Fruit fly (Drosophila melanogaster): ENCODE results near the gene Pgam5.

Gene Pgam5

DNA sequence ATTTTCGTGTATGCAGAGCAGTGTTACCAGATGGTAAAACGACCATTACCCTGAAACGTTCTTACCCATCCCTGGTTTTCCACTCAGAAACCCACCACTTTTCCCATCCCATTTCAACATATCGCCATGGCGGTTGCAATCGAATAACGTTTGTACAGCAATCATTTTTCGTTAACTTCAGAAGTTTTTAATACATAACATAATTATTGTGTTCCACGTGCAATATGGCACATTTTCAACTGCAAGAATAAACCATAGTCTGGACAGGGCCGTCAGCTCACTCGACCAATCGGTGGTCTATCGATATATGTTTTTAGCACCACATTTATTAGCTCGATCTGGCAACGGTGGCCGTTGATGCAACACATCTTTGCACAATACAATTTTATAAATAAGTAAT is 16.6 kb upstream of the Pgam5 start, which contains the start of the genes trr and mRpL16 (continued):
- TF ChIP-seq CG4404 (GFP tag; IDR thresholded peaks at IDR 0.05): peak; percentile 31; the same call in 1 of the 2 replicates
- TF ChIP-seq CG10431 (GFP tag; optimal IDR thresholded peaks at IDR 0.05): no peak
- no peak for TF ChIP-seq ind (GFP tag; optimal IDR thresholded peaks at IDR 0.05)
- TF ChIP-seq CG7556 (GFP tag; optimal IDR thresholded peaks at IDR 0.05): peak; percentile 4
- no peak; the same call in 2 of the 3 replicates for TF ChIP-seq CG11093 (GFP tag; IDR thresholded peaks at IDR 0.05)
- peak; percentile 19 for TF ChIP-seq Chrac-16 (GFP tag; optimal IDR thresholded peaks at IDR 0.05)
- TF ChIP-seq HmgZ (tag; optimal IDR thresholded peaks at IDR 0.05): peak; percentile 31
- peak; percentile 40; the same call in 1 of the 2 replicates for TF ChIP-seq sob (GFP tag; IDR thresholded peaks at IDR 0.05)
- TF ChIP-seq CG15601 (tag; optimal IDR thresholded peaks at IDR 0.05): no peak
- TF ChIP-seq fru (optimal IDR thresholded peaks at IDR 0.05): no peak
- no peak for TF ChIP-seq CG16863 (GFP tag; optimal IDR thresholded peaks at IDR 0.05)
- peak; percentile 67 for TF ChIP-seq CG8924 (tag; optimal IDR thresholded peaks at IDR 0.05)
- TF ChIP-seq CG14014 (GFP tag; IDR thresholded peaks at IDR 0.05): no peak
- no peak for TF ChIP-seq bowl (GFP tag; IDR thresholded peaks at IDR 0.05)
- no peak for TF ChIP-seq Blimp-1 (GFP tag; optimal IDR thresholded peaks at IDR 0.05)
- TF ChIP-seq CG2712 (tag; optimal IDR thresholded peaks at IDR 0.05): peak; percentile 65
- TF ChIP-seq CG30431 (GFP tag; optimal IDR thresholded peaks at IDR 0.05): no peak
- TF ChIP-seq hb (GFP tag; IDR thresholded peaks at IDR 0.05; ENCODE audit: partially characterized antibody): no peak
- TF ChIP-seq Ssrp (tag; optimal IDR thresholded peaks at IDR 0.05): no peak
- peak; percentile 32 for TF ChIP-seq CG10979 (tag; optimal IDR thresholded peaks at IDR 0.05)
- TF ChIP-seq Nf-YA (GFP tag; IDR thresholded peaks at IDR 0.05): no peak
- TF ChIP-seq Oli (tag; optimal IDR thresholded peaks at IDR 0.05): no peak
- TF ChIP-seq CG18599 (GFP tag; optimal IDR thresholded peaks at IDR 0.05): no peak
- TF ChIP-seq CG2116 (GFP tag; optimal IDR thresholded peaks at IDR 0.05): peak; percentile 93
- TF ChIP-seq org-1 (GFP tag; optimal IDR thresholded peaks at IDR 0.05): no peak
- no peak for TF ChIP-seq pan (optimal IDR thresholded peaks at IDR 0.05)
- no peak for TF ChIP-seq pan (GFP tag; optimal IDR thresholded peaks at IDR 0.05 in 1 of 2, IDR thresholded peaks at IDR 0.05 in 1 of 2)
- TF ChIP-seq oc (tag; optimal IDR thresholded peaks at IDR 0.05): no peak
- TF ChIP-seq CG5245 (GFP tag; optimal IDR thresholded peaks at IDR 0.05): no peak
- TF ChIP-seq CG6765 (GFP tag; optimal IDR thresholded peaks at IDR 0.05): no peak
- 0 out of 3 replicates have a peak, but pooled peaks have one; percentile 37 for TF ChIP-seq CG34224 (GFP tag; IDR thresholded peaks at IDR 0.05; ENCODE audit: partially characterized antibody)
- TF ChIP-seq Tbp (GFP tag; optimal IDR thresholded peaks at IDR 0.05): no peak
- TF ChIP-seq CG14860 (GFP tag; IDR thresholded peaks at IDR 0.05; ENCODE audit: partially characterized antibody): peak; percentile 28; the same call in 1 of the 3 replicates
- no peak for TF ChIP-seq Hr39 (optimal IDR thresholded peaks at IDR 0.05)
- TF ChIP-seq Spps (tag; optimal IDR thresholded peaks at IDR 0.05): peak; percentile 19
- TF ChIP-seq Elba2 (GFP tag; optimal IDR thresholded peaks at IDR 0.05): no peak
- peak; percentile 40 for TF ChIP-seq mirr (GFP tag; optimal IDR thresholded peaks at IDR 0.05)
- TF ChIP-seq CG11398 (GFP tag; optimal IDR thresholded peaks at IDR 0.05): peak; percentile 27
- TF ChIP-seq ato (GFP tag; IDR thresholded peaks at IDR 0.05; ENCODE audit: partially characterized antibody): 0 out of 2 replicates have a peak, but pooled peaks have one; percentile 45
- peak; percentile 64 for TF ChIP-seq CG15514 (GFP tag; optimal IDR thresholded peaks at IDR 0.05)
- TF ChIP-seq CG1233 (GFP tag; optimal IDR thresholded peaks at IDR 0.05): no peak
- TF ChIP-seq Sox100B (GFP tag; optimal IDR thresholded peaks at IDR 0.05): no peak
- no peak for TF ChIP-seq gsb (GFP tag; IDR thresholded peaks at IDR 0.05)
- no peak for TF ChIP-seq stc (GFP tag; IDR thresholded peaks at IDR 0.05)
- no peak; the same call in 2 of the 3 replicates for TF ChIP-seq CG17361 (GFP tag; IDR thresholded peaks at IDR 0.05)
- TF ChIP-seq tll (GFP tag; optimal IDR thresholded peaks at IDR 0.05): no peak
- 0 out of 3 replicates have a peak, but pooled peaks have one; percentile 46 for TF ChIP-seq CG11456 (GFP tag; IDR thresholded peaks at IDR 0.05)
- no peak for TF ChIP-seq Dip2 (GFP tag; IDR thresholded peaks at IDR 0.05)
- no peak for TF ChIP-seq dati (GFP tag; IDR thresholded peaks at IDR 0.05)
- peak; percentile 84 for TF ChIP-seq MBD-R2 (GFP tag; IDR thresholded peaks at IDR 0.05)
- no peak for TF ChIP-seq maf-S (GFP tag; optimal IDR thresholded peaks at IDR 0.05)
- TF ChIP-seq Hr3 (GFP tag; optimal IDR thresholded peaks at IDR 0.05): no peak

Data from whole organism, embryonic.